Fruit fly (Drosophila melanogaster) whole organism, embryonic: Measurements from ENCODE around the gene CG14102.
A peak's percentile ranks its signal among the peaks of the same experiment; 100 is the strongest.

Experiments used
- Adf1 ChIP-seq: fragments of 200-800 bp; sonication (Bioruptor generic); IDR thresholded peaks from 2 replicates; pipeline ENCODE4 v1.3.6; 2022; ENCODE audit warnings: missing biosample characterization, missing genetic modification characterization
- CG10147 ChIP-seq: fragments of 200-800 bp; sonication (Bioruptor generic); optimal IDR thresholded peaks from 2 replicates; lab custom pipeline; 2019; ENCODE audit warnings: missing biosample characterization, mild to moderate bottlenecking, missing genetic modification characterization, moderate library complexity
- CG10209 ChIP-seq: fragments of 200-800 bp; sonication (Bioruptor generic); optimal IDR thresholded peaks from 3 replicates; lab custom pipeline; 2017; ENCODE audit warnings: missing biosample characterization, mild to moderate bottlenecking, missing genetic modification characterization, missing genetic modification reagents
- CG11695 ChIP-seq: fragments of 200-800 bp; sonication (Bioruptor generic); IDR thresholded peaks from 3 replicates; pipeline ENCODE4 v1.3.6; 2022; ENCODE audit warnings: missing biosample characterization, missing genetic modification characterization
- CG13287 ChIP-seq: fragments of 200-800 bp; sonication (Bioruptor generic); IDR thresholded peaks from 2 replicates; pipeline ENCODE4 v1.3.6; 2022; ENCODE audit warnings: missing biosample characterization, missing genetic modification characterization; ENCODE audit not compliant: partially characterized antibody
- CG15073 ChIP-seq: fragments of 200-800 bp; sonication (Bioruptor generic); optimal IDR thresholded peaks from 2 replicates; lab custom pipeline; 2016; ENCODE audit warnings: missing biosample characterization, missing genetic modification characterization
- CG1602 ChIP-seq: fragments of 200-800 bp; sonication (Bioruptor generic); optimal IDR thresholded peaks from 3 replicates; lab custom pipeline; 2016; ENCODE audit warnings: missing biosample characterization, missing genetic modification characterization
- CG16815 ChIP-seq: fragments of 200-800 bp; sonication (Bioruptor generic); optimal IDR thresholded peaks from 3 replicates; lab custom pipeline; 2017; ENCODE audit warnings: missing biosample characterization, mild to moderate bottlenecking, missing genetic modification characterization
- CG17612 ChIP-seq: fragments of 200-800 bp; sonication (Bioruptor generic); IDR thresholded peaks from 2 replicates; pipeline ENCODE4 v1.3.6; 2022; ENCODE audit warnings: missing biosample characterization, missing genetic modification characterization
- CG17912 ChIP-seq: fragments of 200-800 bp; sonication (Bioruptor generic); optimal IDR thresholded peaks from 2 replicates; lab custom pipeline; 2018; ENCODE audit warnings: missing biosample characterization, mild to moderate bottlenecking, missing genetic modification characterization
- CG2116 ChIP-seq: fragments of 200-800 bp; sonication (Bioruptor generic); optimal IDR thresholded peaks from 3 replicates; lab custom pipeline; 2018; ENCODE audit warnings: missing biosample characterization, mild to moderate bottlenecking, missing genetic modification characterization
- CG2199 ChIP-seq: fragments of 200-800 bp; sonication (Bioruptor generic); IDR thresholded peaks from 3 replicates; pipeline ENCODE4 v1.3.6; 2022; ENCODE audit warnings: missing biosample characterization, missing genetic modification characterization
- CG31441 ChIP-seq: fragments of 200-800 bp; sonication (Bioruptor generic); IDR thresholded peaks from 2 replicates; pipeline ENCODE4 v1.3.6; 2022; ENCODE audit warnings: missing biosample characterization, missing genetic modification characterization
- CG3163 ChIP-seq: fragments of 200-800 bp; sonication (Bioruptor generic); optimal IDR thresholded peaks from 3 replicates; lab custom pipeline; 2016; ENCODE audit warnings: missing biosample characterization, missing genetic modification characterization
- CG3726 ChIP-seq: fragments of 200-800 bp; sonication (Bioruptor generic); IDR thresholded peaks from 3 replicates; pipeline ENCODE4, ENCODE4 v1.3.6; 2022; ENCODE audit warnings: missing biosample characterization, missing genetic modification characterization
- CG43689 ChIP-seq: fragments of 200-800 bp; sonication (Bioruptor generic); IDR thresholded peaks from 2 replicates; pipeline ENCODE4 v1.3.6; 2022; ENCODE audit warnings: missing biosample characterization, missing genetic modification characterization
- CG4404 ChIP-seq: fragments of 200-800 bp; sonication (Bioruptor generic); IDR thresholded peaks from 2 replicates; pipeline ENCODE4 v1.3.6; 2022; ENCODE audit warnings: missing biosample characterization, missing genetic modification characterization
- CG4854 ChIP-seq: fragments of 200-800 bp; sonication (Bioruptor generic); optimal IDR thresholded peaks from 2 replicates; lab custom pipeline; 2016; ENCODE audit warnings: missing biosample characterization, missing genetic modification characterization, inconsistent platforms
- CG6683 ChIP-seq: fragments of 200-800 bp; sonication (Bioruptor generic); optimal IDR thresholded peaks from 2 replicates; lab custom pipeline; 2017; ENCODE audit warnings: missing biosample characterization, mild to moderate bottlenecking, missing genetic modification characterization, missing genetic modification reagents
- CG8765 ChIP-seq: fragments of 200-800 bp; sonication (Bioruptor generic); IDR thresholded peaks from 2 replicates; pipeline ENCODE4 v1.3.6; 2022; ENCODE audit warnings: missing biosample characterization, missing genetic modification characterization
- CG9727 ChIP-seq: fragments of 200-800 bp; sonication (Bioruptor generic); optimal IDR thresholded peaks from 3 replicates; lab custom pipeline; 2017; ENCODE audit warnings: missing biosample characterization, mild to moderate bottlenecking, missing genetic modification characterization
- Camta ChIP-seq: fragments of 200-800 bp; sonication (Bioruptor generic); optimal IDR thresholded peaks from 2 replicates; lab custom pipeline; 2016; ENCODE audit warnings: missing biosample characterization, missing genetic modification characterization
- E2f2 ChIP-seq: fragments of 200-800 bp; sonication (Bioruptor generic); IDR thresholded peaks from 2 replicates; pipeline ENCODE4 v1.3.6; 2022; ENCODE audit warnings: missing biosample characterization, missing genetic modification characterization
- Ets97D ChIP-seq: fragments of 200-800 bp; sonication (Bioruptor generic); optimal IDR thresholded peaks from 3 replicates; lab custom pipeline; 2016; ENCODE audit warnings: missing biosample characterization, missing genetic modification characterization
- Gsc ChIP-seq: fragments of 200-800 bp; sonication (Bioruptor generic); IDR thresholded peaks from 2 replicates; pipeline ENCODE4 v1.3.6; 2022; ENCODE audit warnings: missing biosample characterization, missing genetic modification characterization
- H15 ChIP-seq: fragments of 200-800 bp; sonication (Bioruptor generic); IDR thresholded peaks from 3 replicates; pipeline ENCODE4 v1.3.6; 2022; ENCODE audit warnings: missing biosample characterization, missing genetic modification characterization
- Jarid2 ChIP-seq: fragments of 200-800 bp; sonication (Bioruptor generic); optimal IDR thresholded peaks from 3 replicates; lab custom pipeline; 2017; ENCODE audit warnings: mild to moderate bottlenecking, missing biosample characterization, missing genetic modification reagents, missing genetic modification characterization
- Neu2 ChIP-seq: fragments of 200-800 bp; sonication (Bioruptor generic); optimal IDR thresholded peaks from 3 replicates; lab custom pipeline; 2016; ENCODE audit warnings: missing biosample characterization, missing genetic modification characterization, borderline replicate concordance
- Nf-YB ChIP-seq: fragments of 200-800 bp; sonication (Bioruptor generic); optimal IDR thresholded peaks from 3 replicates; lab custom pipeline; 2019; ENCODE audit warnings: missing biosample characterization, mild to moderate bottlenecking, missing genetic modification characterization, moderate library complexity
- Oaz ChIP-seq: fragments of 200-800 bp; sonication (Bioruptor generic); IDR thresholded peaks from 2 replicates; pipeline ENCODE4 v1.3.6; 2022; ENCODE audit warnings: missing biosample characterization, missing genetic modification characterization
- Rx ChIP-seq: fragments of 200-800 bp; sonication (Bioruptor generic); IDR thresholded peaks from 2 replicates; pipeline ENCODE4 v1.3.6; 2022; ENCODE audit warnings: missing biosample characterization, missing genetic modification characterization
- Sin3A ChIP-seq: fragments of >200 bp; optimal IDR thresholded peaks from 2 replicates; lab custom pipeline; 2018
- caup ChIP-seq: fragments of 200-800 bp; sonication (Bioruptor generic); optimal IDR thresholded peaks from 3 replicates; lab custom pipeline; 2017; ENCODE audit warnings: missing biosample characterization, mild to moderate bottlenecking, missing genetic modification characterization, moderate library complexity; ENCODE audit not compliant: severe bottlenecking
- chm ChIP-seq: fragments of 200-800 bp; sonication (Bioruptor generic); IDR thresholded peaks from 2 replicates; pipeline ENCODE4 v1.3.6; 2022; ENCODE audit warnings: missing biosample characterization, missing genetic modification characterization
- corto ChIP-seq: fragments of 200-800 bp; sonication (Bioruptor generic); optimal IDR thresholded peaks from 2 replicates; lab custom pipeline; 2016; ENCODE audit warnings: missing biosample characterization, mild to moderate bottlenecking, missing genetic modification characterization, moderate library complexity
- croc ChIP-seq: fragments of 200-800 bp; sonication (Bioruptor generic); conservative IDR thresholded peaks from 3 replicates; pipeline ENCODE4 v1.3.6; 2022; ENCODE audit warnings: missing biosample characterization, missing genetic modification characterization
- crol ChIP-seq: fragments of 200-800 bp; sonication (Bioruptor generic); IDR thresholded peaks from 2 replicates; pipeline ENCODE4 v1.3.6; 2022; ENCODE audit warnings: missing biosample characterization, missing genetic modification characterization
- en ChIP-seq: fragments of 200-800 bp; sonication (Bioruptor generic); optimal IDR thresholded peaks from 2 replicates; lab custom pipeline; 2016; ENCODE audit warnings: missing biosample characterization, missing genetic modification characterization
- gce ChIP-seq: fragments of 200-800 bp; sonication (Bioruptor generic); IDR thresholded peaks from 3 replicates; pipeline ENCODE4 v1.3.6; 2022; ENCODE audit warnings: missing biosample characterization, missing genetic modification characterization
- gt ChIP-seq: fragments of 200-800 bp; sonication (Bioruptor generic); IDR thresholded peaks from 2 replicates; pipeline ENCODE4 v1.3.6; 2022; ENCODE audit warnings: missing biosample characterization, missing genetic modification characterization
- hth ChIP-seq: fragments of >200 bp; optimal IDR thresholded peaks from 2 replicates; lab custom pipeline; 2017; ENCODE audit warnings: inconsistent platforms
- inv ChIP-seq: fragments of 200-800 bp; sonication (Bioruptor generic); IDR thresholded peaks from 2 replicates; pipeline ENCODE4 v1.3.6; 2022; ENCODE audit warnings: missing biosample characterization, missing genetic modification characterization; ENCODE audit not compliant: partially characterized antibody
- kah ChIP-seq: fragments of 200-800 bp; sonication (Bioruptor generic); optimal IDR thresholded peaks from 2 replicates; lab custom pipeline; 2018; ENCODE audit warnings: missing biosample characterization, mild to moderate bottlenecking, missing genetic modification characterization
- luna ChIP-seq: fragments of 200-800 bp; sonication (Bioruptor generic); optimal IDR thresholded peaks from 2 replicates; lab custom pipeline; 2016; ENCODE audit warnings: missing biosample characterization, missing genetic modification characterization
- maf-S ChIP-seq: fragments of 200-800 bp; sonication (Bioruptor generic); optimal IDR thresholded peaks from 2 replicates; lab custom pipeline; 2016; ENCODE audit warnings: missing biosample characterization, missing genetic modification characterization
- mld ChIP-seq: fragments of 200-800 bp; sonication (Bioruptor generic); IDR thresholded peaks from 3 replicates; pipeline ENCODE4 v1.3.6; 2022; ENCODE audit warnings: missing biosample characterization, missing genetic modification characterization; ENCODE audit not compliant: partially characterized antibody
- pfk ChIP-seq: fragments of 200-800 bp; sonication (Bioruptor generic); optimal IDR thresholded peaks from 2 replicates; lab custom pipeline; 2018; ENCODE audit warnings: missing biosample characterization, mild to moderate bottlenecking, missing genetic modification characterization, moderate library complexity
- rib ChIP-seq: fragments of 200-800 bp; sonication (Bioruptor generic); IDR thresholded peaks from 2 replicates; pipeline ENCODE4 v1.3.6; 2022; ENCODE audit warnings: missing biosample characterization, missing genetic modification characterization
- ro ChIP-seq: fragments of 200-800 bp; sonication (Bioruptor generic); IDR thresholded peaks from 2 replicates; pipeline ENCODE4 v1.3.6; 2022; ENCODE audit warnings: missing biosample characterization, missing genetic modification characterization
- sisA ChIP-seq: fragments of 200-800 bp; sonication (Bioruptor generic); IDR thresholded peaks from 2 replicates; pipeline ENCODE4 v1.3.6; 2022; ENCODE audit warnings: missing biosample characterization, missing genetic modification characterization
- tin ChIP-seq: fragments of 200-800 bp; sonication (Bioruptor generic); optimal IDR thresholded peaks from 3 replicates; lab custom pipeline; 2016; ENCODE audit warnings: missing biosample characterization, missing genetic modification characterization
- trh ChIP-seq: fragments of 200-800 bp; sonication (Bioruptor generic); optimal IDR thresholded peaks from 2 replicates; lab custom pipeline; 2016; ENCODE audit warnings: missing biosample characterization, missing genetic modification characterization
- vfl ChIP-seq: fragments of 200-800 bp; sonication (Bioruptor generic); optimal IDR thresholded peaks from 2 replicates; lab custom pipeline; 2016; ENCODE audit warnings: missing biosample characterization, missing genetic modification characterization
- vnd ChIP-seq: fragments of 200-800 bp; sonication (Bioruptor generic); IDR thresholded peaks from 3 replicates; pipeline ENCODE4 v1.3.6; 2022; ENCODE audit warnings: missing biosample characterization, missing genetic modification characterization; ENCODE audit not compliant: partially characterized antibody

Gene CG14102

dm6 chr3L:19846960-19847359, 45.9 kb upstream of the CG14102 start (continued):
- no peak for TF ChIP-seq mld
- no peak for TF ChIP-seq vnd
- no peak for TF ChIP-seq corto (GFP tag; lab: Kevin White, UChicago)
- TF ChIP-seq CG16815 (GFP tag; lab: Kevin White, UChicago), result no peak
- no peak for TF ChIP-seq pfk (GFP tag; lab: Kevin White, UChicago)
- no peak for TF ChIP-seq Jarid2 (GFP tag; lab: Kevin White, UChicago)
- no peak for TF ChIP-seq CG11695
- no peak for TF ChIP-seq Adf1
- TF ChIP-seq E2f2, result no peak
- TF ChIP-seq CG13287, result no peak
- TF ChIP-seq CG2199 (GFP tag; lab: Robert Waterston, UW), result no peak
- TF ChIP-seq CG10147 (GFP tag; lab: Kevin White, UChicago), result no peak
- TF ChIP-seq CG3726 (GFP tag; lab: Robert Waterston, UW), result no peak
- TF ChIP-seq Neu2 (GFP tag; lab: Kevin White, UChicago), result no peak
- no peak for TF ChIP-seq hth
- TF ChIP-seq CG1602 (GFP tag; lab: Kevin White, UChicago), result no peak
- TF ChIP-seq CG3163 (GFP tag; lab: Kevin White, UChicago), result no peak
- TF ChIP-seq H15 (GFP tag; lab: Robert Waterston, UW), result no peak
- TF ChIP-seq CG6683 (GFP tag; lab: Kevin White, UChicago), result no peak
- TF ChIP-seq CG15073 (GFP tag; lab: Kevin White, UChicago), result no peak
- no peak for TF ChIP-seq CG31441
- TF ChIP-seq CG10209 (GFP tag; lab: Kevin White, UChicago), result no peak
- no peak for TF ChIP-seq CG17612 (GFP tag; lab: Robert Waterston, UW)
- no peak for TF ChIP-seq Nf-YB
- no peak for TF ChIP-seq Ets97D (GFP tag; lab: Kevin White, UChicago)
- TF ChIP-seq caup (GFP tag; lab: Kevin White, UChicago), result peak; percentile 41
- TF ChIP-seq tin (GFP tag; lab: Kevin White, UChicago), result no peak
- TF ChIP-seq CG17912 (GFP tag; lab: Kevin White, UChicago), result peak; percentile 21
- no peak for TF ChIP-seq luna (GFP tag; lab: Kevin White, UChicago)
- TF ChIP-seq sisA (GFP tag; lab: Robert Waterston, UW), result no peak
- no peak for TF ChIP-seq ro (GFP tag; lab: Robert Waterston, UW)
- TF ChIP-seq en, result peak; percentile 14
- no peak for TF ChIP-seq crol
- TF ChIP-seq trh, result no peak
- TF ChIP-seq Rx, result no peak
- TF ChIP-seq gce (GFP tag; lab: Robert Waterston, UW), result no peak
- TF ChIP-seq Camta (GFP tag; lab: Kevin White, UChicago), result no peak
- no peak for TF ChIP-seq gt (GFP tag; lab: Robert Waterston, UW)
- no peak for TF ChIP-seq kah (GFP tag; lab: Kevin White, UChicago)
- no peak for TF ChIP-seq CG9727
- no peak for TF ChIP-seq Gsc (GFP tag; lab: Robert Waterston, UW)
- TF ChIP-seq inv (GFP tag; lab: Robert Waterston, UW), result no peak
- TF ChIP-seq chm (GFP tag; lab: Robert Waterston, UW), result no peak
- TF ChIP-seq CG43689 (GFP tag; lab: Robert Waterston, UW), result no peak
- TF ChIP-seq rib, result no peak
- TF ChIP-seq CG8765, result no peak
- no peak for TF ChIP-seq maf-S
- TF ChIP-seq Oaz (GFP tag; lab: Robert Waterston, UW), result no peak
- TF ChIP-seq CG2116 (GFP tag; lab: Kevin White, UChicago), result no peak
- no peak for TF ChIP-seq croc
- TF ChIP-seq Sin3A (lab: Kevin White, UChicago), result no peak
- TF ChIP-seq vfl (GFP tag; lab: Kevin White, UChicago), result no peak
- TF ChIP-seq CG4404, result no peak
- no peak for TF ChIP-seq CG4854 (GFP tag; lab: Kevin White, UChicago)
